Worm (Caenorhabditis elegans) whole organism, L4 larva: ENCODE results near the gene F40G9.9.
A peak's percentile ranks its signal among the peaks of the same experiment; 100 is the strongest.

Experiments
- D1046.2 ChIP-seq: fragments of 200-800 bp; sonication (Bioruptor generic); IDR thresholded peaks from 2 replicates; pipeline ENCODE4 v1.3.6; 2022; ENCODE audit warnings: missing genetic modification characterization, missing compliant biosample characterization
- F10B5.3 ChIP-seq: sonication (generic microtip); optimal IDR thresholded peaks from 2 replicates; lab custom pipeline; 2016; ENCODE audit warnings: mild to moderate bottlenecking, missing genetic modification characterization, missing compliant biosample characterization
- F37D6.2 ChIP-seq: sonication (generic microtip); optimal IDR thresholded peaks from 2 replicates; lab custom pipeline; 2016; ENCODE audit warnings: mild to moderate bottlenecking, missing genetic modification characterization, missing compliant biosample characterization
- F49E8.2 ChIP-seq: sonication (generic microtip); optimal IDR thresholded peaks from 2 replicates; lab custom pipeline; 2016; ENCODE audit warnings: missing compliant biosample characterization, mild to moderate bottlenecking, missing genetic modification characterization, borderline replicate concordance
- T20F7.1 ChIP-seq: fragments of 200-800 bp; sonication (Bioruptor generic); optimal IDR thresholded peaks from 2 replicates; lab custom pipeline; 2018; ENCODE audit warnings: mild to moderate bottlenecking, missing genetic modification characterization, missing compliant biosample characterization
- T26A8.4 ChIP-seq: fragments of 200-800 bp; sonication (Bioruptor generic); IDR thresholded peaks from 2 replicates; pipeline ENCODE4 v1.3.6; 2022; ENCODE audit warnings: missing genetic modification characterization, missing compliant biosample characterization
- Y105C5A.15 ChIP-seq: fragments of 200-800 bp; sonication (Bioruptor generic); IDR thresholded peaks from 2 replicates; pipeline ENCODE4 v1.3.6; 2022; ENCODE audit warnings: missing genetic modification characterization, missing compliant biosample characterization
- Y48G9A.11 ChIP-seq: fragments of 200-800 bp; sonication (Bioruptor generic); IDR thresholded peaks from 2 replicates; pipeline ENCODE4 v1.3.6; 2022; ENCODE audit warnings: missing genetic modification reagents, missing genetic modification characterization, missing compliant biosample characterization
- Y5F2A.4 ChIP-seq: fragments of 200-800 bp; sonication (Bioruptor generic); optimal IDR thresholded peaks from 2 replicates; lab custom pipeline; 2018; ENCODE audit warnings: mild to moderate bottlenecking, missing genetic modification characterization, missing compliant biosample characterization
- aha-1 ChIP-seq: fragments of 150-350 bp; peaks from one replicate; lab custom pipeline; 2014; ENCODE audit warnings: missing biosample characterization, missing genetic modification characterization
- attf-4 ChIP-seq: sonication (generic microtip); optimal IDR thresholded peaks from 3 replicates; lab custom pipeline; 2017; ENCODE audit warnings: missing biosample characterization, missing genetic modification characterization
- ceh-28 ChIP-seq: fragments of 150-350 bp; optimal IDR thresholded peaks from 2 replicates; lab custom pipeline; 2014; ENCODE audit warnings: missing biosample characterization, missing genetic modification reagents, missing genetic modification characterization
- ceh-44 ChIP-seq: fragments of 200-800 bp; sonication (Bioruptor generic); IDR thresholded peaks from 2 replicates; pipeline ENCODE4 v1.3.6; 2022; ENCODE audit warnings: missing genetic modification reagents, missing genetic modification characterization, missing compliant biosample characterization
- ceh-62 ChIP-seq: sonication (generic microtip); optimal IDR thresholded peaks from 2 replicates; lab custom pipeline; 2017; ENCODE audit warnings: missing biosample characterization, missing genetic modification characterization
- ctbp-1 ChIP-seq: fragments of 200-800 bp; sonication (Bioruptor generic); IDR thresholded peaks from 2 replicates; pipeline ENCODE4 v1.3.6; 2022; ENCODE audit warnings: missing genetic modification reagents, missing genetic modification characterization, missing compliant biosample characterization
- daf-19 ChIP-seq: fragments of 200-800 bp; sonication (Bioruptor generic); conservative IDR thresholded peaks from 2 replicates; pipeline ENCODE4 v1.3.6; 2022; ENCODE audit warnings: missing genetic modification characterization, missing compliant biosample characterization
- daf-8 ChIP-seq: fragments of 200-800 bp; sonication (Bioruptor generic); IDR thresholded peaks from 2 replicates; pipeline ENCODE4 v1.3.6; 2022; ENCODE audit warnings: missing genetic modification characterization, missing compliant biosample characterization
- dmd-8 ChIP-seq: fragments of 200-800 bp; sonication (Bioruptor generic); IDR thresholded peaks from 2 replicates; pipeline ENCODE4 v1.3.6; 2022; ENCODE audit warnings: missing genetic modification characterization, missing compliant biosample characterization
- dmd-9 ChIP-seq: fragments of 200-800 bp; sonication (Bioruptor generic); IDR thresholded peaks from 2 replicates; pipeline ENCODE4 v1.3.6; 2022; ENCODE audit warnings: missing genetic modification reagents, missing genetic modification characterization, missing compliant biosample characterization
- dpl-1 ChIP-seq: fragments of 150-350 bp; optimal IDR thresholded peaks from 2 replicates; lab custom pipeline; 2014; ENCODE audit warnings: missing biosample characterization, missing genetic modification reagents, missing genetic modification characterization
- duxl-1 ChIP-seq: sonication (generic microtip); optimal IDR thresholded peaks from 2 replicates; lab custom pipeline; 2016; ENCODE audit warnings: mild to moderate bottlenecking, missing genetic modification characterization, moderate library complexity, missing compliant biosample characterization; ENCODE audit not compliant: poor library complexity
- egl-43 ChIP-seq: fragments of 200-800 bp; sonication (Bioruptor generic); IDR thresholded peaks from 2 replicates; pipeline ENCODE4 v1.3.6; 2022; ENCODE audit warnings: missing genetic modification reagents, missing genetic modification characterization, missing compliant biosample characterization
- hlh-30 ChIP-seq: sonication (generic microtip); optimal IDR thresholded peaks from 2 replicates; lab custom pipeline; 2017; ENCODE audit warnings: antibody characterized with exemption, mild to moderate bottlenecking, missing genetic modification characterization, missing compliant biosample characterization; ENCODE audit not compliant: insufficient read depth
- lir-3 ChIP-seq: sonication (generic microtip); optimal IDR thresholded peaks from 2 replicates; lab custom pipeline; 2016; ENCODE audit warnings: mild to moderate bottlenecking, missing genetic modification characterization, missing compliant biosample characterization
- madf-5 ChIP-seq, 2 experiments: fragments of 200-800 bp; sonication (Bioruptor generic); IDR thresholded peaks; 2 replicates each; pipeline ENCODE4 v1.3.6; 2022; ENCODE audit warnings: missing compliant biosample characterization in 2 of 2, missing genetic modification characterization in 2 of 2
- madf-9 ChIP-seq: fragments of 200-800 bp; sonication (Bioruptor generic); conservative IDR thresholded peaks from 2 replicates; pipeline ENCODE4 v1.3.6; 2022; ENCODE audit warnings: missing genetic modification reagents, missing genetic modification characterization, missing compliant biosample characterization
- nhr-111 ChIP-seq: fragments of 200-800 bp; sonication (Bioruptor generic); optimal IDR thresholded peaks from 2 replicates; lab custom pipeline; 2018; ENCODE audit warnings: mild to moderate bottlenecking, missing genetic modification characterization, missing compliant biosample characterization
- nhr-25 ChIP-seq: sonication (generic microtip); optimal IDR thresholded peaks from 2 replicates; lab custom pipeline; 2017; ENCODE audit warnings: missing genetic modification characterization, mild to moderate bottlenecking, missing compliant biosample characterization, antibody characterized with exemption, moderate library complexity, borderline replicate concordance; ENCODE audit not compliant: insufficient read depth
- nhr-28 ChIP-seq: fragments of 150-350 bp; optimal IDR thresholded peaks from 2 replicates; lab custom pipeline; 2014; ENCODE audit warnings: missing biosample characterization, missing genetic modification characterization
- nhr-76 ChIP-seq: fragments of 150-350 bp; optimal IDR thresholded peaks from 2 replicates; lab custom pipeline; 2014; ENCODE audit warnings: missing biosample characterization, missing genetic modification characterization
- nhr-77 ChIP-seq: fragments of 150-350 bp; optimal IDR thresholded peaks from 2 replicates; lab custom pipeline; 2014; ENCODE audit warnings: missing biosample characterization, missing genetic modification characterization
- set-16 ChIP-seq: fragments of 200-800 bp; sonication (Bioruptor generic); IDR thresholded peaks from 2 replicates; pipeline ENCODE4 v1.3.6; 2022; ENCODE audit warnings: missing genetic modification reagents, missing genetic modification characterization, missing compliant biosample characterization
- tag-97 ChIP-seq: fragments of 200-800 bp; sonication (Bioruptor generic); IDR thresholded peaks from 2 replicates; pipeline ENCODE4 v1.3.6; 2022; ENCODE audit warnings: missing genetic modification characterization, missing compliant biosample characterization
- unc-39 ChIP-seq: sonication (generic microtip); optimal IDR thresholded peaks from 2 replicates; lab custom pipeline; 2017; ENCODE audit warnings: missing biosample characterization, missing genetic modification characterization
- unc-62 ChIP-seq, 3 experiments: fragments of 150-350 bp in 1 of 3; sonication (generic microtip); optimal IDR thresholded peaks in 2 of 3; peaks in 1 of 3; 1 replicate in 1 of 3; 2 replicates in 2 of 3; lab custom pipeline; 2014 to 2017; ENCODE audit warnings: missing biosample characterization in 3 of 3, missing genetic modification characterization in 3 of 3, missing genetic modification reagents in 3 of 3, missing genotype in 1 of 3
- zfp-2 ChIP-seq: sonication (generic microtip); optimal IDR thresholded peaks from 2 replicates; lab custom pipeline; 2016; ENCODE audit warnings: mild to moderate bottlenecking, missing genetic modification characterization, missing compliant biosample characterization
- zip-11 ChIP-seq: fragments of 200-800 bp; sonication (Bioruptor generic); IDR thresholded peaks from 2 replicates; pipeline ENCODE4 v1.3.6; 2022; ENCODE audit warnings: missing genetic modification characterization, missing compliant biosample characterization
- zip-2 ChIP-seq: fragments of 150-350 bp; optimal IDR thresholded peaks from 2 replicates; lab custom pipeline; 2014; ENCODE audit warnings: missing biosample characterization, missing genetic modification characterization

Gene F40G9.9

ce11 chrIII:164775-165174 is 6.7 kb downstream of the F40G9.9 start, which contains the start of gene F40G9.8:
Gene F40G9.8 (minus strand): TSS chrIII:164875.
- TF ChIP-seq ctbp-1 (GFP tag; lab: Robert Waterston, UW) (no peak), D1046.2 (GFP tag; lab: Robert Waterston, UW) (no peak), daf-19 (GFP tag; lab: Robert Waterston, UW) (no peak)

ce11 chrIII:159665-160064 is 11.9 kb downstream of the F40G9.9 start:
- TF ChIP-seq F49E8.2 (tag; lab: Kevin White, UChicago) = no peak
- TF ChIP-seq unc-62 (GFP tag; optimal IDR thresholded peaks at IDR 0.05 in 1 of 2; lab: Kevin White, UChicago) = peak in 1 of 2 experiments; percentile 75
- no peak for TF ChIP-seq unc-62 (tag; optimal IDR thresholded peaks at IDR 0.05; lab: Kevin White, UChicago)
- TF ChIP-seq hlh-30 (tag; lab: Kevin White, UChicago) = no peak
- no peak for TF ChIP-seq ceh-44 (GFP tag; lab: Robert Waterston, UW)
- no peak for TF ChIP-seq zfp-2 (tag; lab: Kevin White, UChicago)
- no peak for TF ChIP-seq nhr-77 (tag; lab: Kevin White, UChicago)
- no peak for TF ChIP-seq dmd-9 (GFP tag; lab: Robert Waterston, UW)
- no peak for TF ChIP-seq unc-39 (tag; lab: Kevin White, UChicago)
- TF ChIP-seq duxl-1 (tag; lab: Kevin White, UChicago) = no peak
- no peak for TF ChIP-seq T26A8.4 (GFP tag; lab: Robert Waterston, UW)
- TF ChIP-seq attf-4 (tag; lab: Kevin White, UChicago) = no peak
- no peak for TF ChIP-seq Y5F2A.4 (GFP tag; lab: Kevin White, UChicago)
- TF ChIP-seq set-16 (GFP tag; lab: Robert Waterston, UW) = peak; percentile 26; the same call in 1 of the 2 replicates
- TF ChIP-seq daf-8 (GFP tag; lab: Robert Waterston, UW) = 0 out of 2 replicates have a peak, but pooled peaks have one; percentile 9
- TF ChIP-seq madf-9 (GFP tag; lab: Robert Waterston, UW) = no peak
- TF ChIP-seq dpl-1 (GFP tag; lab: Kevin White, UChicago) = no peak
- no peak for TF ChIP-seq nhr-76
- no peak for TF ChIP-seq F10B5.3 (tag; lab: Kevin White, UChicago)
- no peak for TF ChIP-seq Y48G9A.11
- no peak for TF ChIP-seq nhr-25 (tag; lab: Kevin White, UChicago)
- TF ChIP-seq T20F7.1 (GFP tag; lab: Kevin White, UChicago) = no peak
- no peak for TF ChIP-seq zip-2
- TF ChIP-seq Y105C5A.15 = no peak
- no peak for TF ChIP-seq nhr-111
- no peak for TF ChIP-seq lir-3 (tag; lab: Kevin White, UChicago)
- TF ChIP-seq aha-1 (tag; lab: Kevin White, UChicago) = peak; percentile 95
- TF ChIP-seq madf-5 (GFP tag; IDR thresholded peaks at IDR 0.05; lab: Robert Waterston, UW) = 0 out of 4 replicates have a peak, but pooled peaks of 1 of the 2 experiments have one; percentile 35
- TF ChIP-seq tag-97 (GFP tag; lab: Robert Waterston, UW) = no peak
- TF ChIP-seq ctbp-1 (GFP tag; lab: Robert Waterston, UW) = no peak
- no peak for TF ChIP-seq zip-11 (GFP tag; lab: Robert Waterston, UW)
- TF ChIP-seq ceh-62 (tag; lab: Kevin White, UChicago) = no peak
- peak; percentile 10; the same call in 1 of the 2 replicates for TF ChIP-seq dmd-8 (GFP tag; lab: Robert Waterston, UW)
- TF ChIP-seq nhr-28 (tag; lab: Kevin White, UChicago) = no peak
- no peak for TF ChIP-seq ceh-28 (tag; lab: Kevin White, UChicago)
- TF ChIP-seq daf-19 (GFP tag; lab: Robert Waterston, UW) = no peak
- peak; percentile 40; the same call in 1 of the 2 replicates for TF ChIP-seq egl-43 (GFP tag; lab: Robert Waterston, UW)

ce11 chrIII:159149-159548 is 12.4 kb downstream of the F40G9.9 start:
- peak in 1 of 2 experiments; percentile 90 for TF ChIP-seq unc-62 (GFP tag; optimal IDR thresholded peaks at IDR 0.05 in 1 of 2; lab: Kevin White, UChicago)
- TF ChIP-seq unc-62 (tag; optimal IDR thresholded peaks at IDR 0.05; lab: Kevin White, UChicago) = no peak
- TF ChIP-seq F37D6.2 (tag; lab: Kevin White, UChicago) = no peak
- TF ChIP-seq, all 104 proteins: peak for 1
